Worm (Caenorhabditis elegans): Measurements from ENCODE around the gene lips-1.

The lips-1 gene

DNA sequence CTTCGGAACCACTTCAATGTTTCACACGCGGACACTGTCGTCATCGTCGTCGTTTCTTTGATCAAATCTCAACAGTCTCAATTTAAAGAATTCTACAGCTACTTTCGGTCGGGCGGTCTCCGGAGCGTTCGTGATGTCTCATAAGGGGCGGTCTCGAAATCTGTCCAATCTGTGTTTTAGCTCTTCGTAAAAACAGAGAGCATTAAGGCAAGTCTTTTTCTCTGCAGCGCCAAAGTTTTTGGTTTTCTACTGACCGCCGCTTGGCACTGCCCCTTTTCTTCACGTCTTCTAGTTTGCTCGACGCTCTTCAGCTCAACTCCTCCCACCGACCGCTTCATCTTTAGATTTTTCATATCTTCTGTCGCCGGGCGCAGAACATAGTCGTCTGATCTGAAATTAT, at the start of gene lips-1:
TSS of gene lips-1 (plus strand) at position 301 of the 400 bp plus-strand sequence.
- TF ChIP-seq mdl-1 (tag; optimal IDR thresholded peaks at IDR 0.05) (no peak), F13H6.1 (tag; optimal IDR thresholded peaks at IDR 0.05) (no peak), nhr-21 (tag; optimal IDR thresholded peaks at IDR 0.05) (no peak), gmeb-1 (tag; optimal IDR thresholded peaks at IDR 0.05) (no peak), elt-3 (tag; optimal IDR thresholded peaks at IDR 0.05) (no peak), crh-2 (tag; optimal IDR thresholded peaks at IDR 0.05) (no peak), zag-1 (tag; optimal IDR thresholded peaks at IDR 0.05) (no peak), ZK546.5 (tag; optimal IDR thresholded peaks at IDR 0.05) (no peak), nhr-10 (tag; optimal IDR thresholded peaks at IDR 0.05) (no peak), unc-39 (tag; optimal IDR thresholded peaks at IDR 0.05) (no peak), lin-13 (GFP tag; optimal IDR thresholded peaks at IDR 0.05) (no peak), ztf-11 (tag; optimal IDR thresholded peaks at IDR 0.05) (no peak), fos-1 (tag; optimal IDR thresholded peaks at IDR 0.05) (no peak), nhr-23 (tag; optimal IDR thresholded peaks at IDR 0.05) (no peak), sma-9 (GFP tag; optimal IDR thresholded peaks at IDR 0.05) (no peak), sma-9 (tag; optimal IDR thresholded peaks at IDR 0.05) (no peak), mbf-1 (tag; optimal IDR thresholded peaks at IDR 0.05) (no peak), lin-39 (tag; optimal IDR thresholded peaks at IDR 0.05) (no peak)

ce11 chrX:12444423-12444822, 48.1 kb upstream of the lips-1 start:
- TF ChIP-seq unc-55 (GFP tag; optimal IDR thresholded peaks at IDR 0.05) (no peak), C34F6.9 (tag; optimal IDR thresholded peaks at IDR 0.05) (peak; percentile 21)

- no peak for TF ChIP-seq mab-5 (tag; optimal IDR thresholded peaks at IDR 0.05)
- peak; percentile 44 for TF ChIP-seq fos-1 (tag; optimal IDR thresholded peaks at IDR 0.05)
- TF ChIP-seq sma-9 (GFP tag; optimal IDR thresholded peaks at IDR 0.05): peak; percentile 43
- TF ChIP-seq sma-9 (tag; optimal IDR thresholded peaks at IDR 0.05): no peak
- TF ChIP-seq Y55F3AM.14 (GFP tag; optimal IDR thresholded peaks at IDR 0.05): no peak
These were observed 46.0 kb upstream of the lips-1 start for ce11 chrX:12446572-12446971.

DNA sequence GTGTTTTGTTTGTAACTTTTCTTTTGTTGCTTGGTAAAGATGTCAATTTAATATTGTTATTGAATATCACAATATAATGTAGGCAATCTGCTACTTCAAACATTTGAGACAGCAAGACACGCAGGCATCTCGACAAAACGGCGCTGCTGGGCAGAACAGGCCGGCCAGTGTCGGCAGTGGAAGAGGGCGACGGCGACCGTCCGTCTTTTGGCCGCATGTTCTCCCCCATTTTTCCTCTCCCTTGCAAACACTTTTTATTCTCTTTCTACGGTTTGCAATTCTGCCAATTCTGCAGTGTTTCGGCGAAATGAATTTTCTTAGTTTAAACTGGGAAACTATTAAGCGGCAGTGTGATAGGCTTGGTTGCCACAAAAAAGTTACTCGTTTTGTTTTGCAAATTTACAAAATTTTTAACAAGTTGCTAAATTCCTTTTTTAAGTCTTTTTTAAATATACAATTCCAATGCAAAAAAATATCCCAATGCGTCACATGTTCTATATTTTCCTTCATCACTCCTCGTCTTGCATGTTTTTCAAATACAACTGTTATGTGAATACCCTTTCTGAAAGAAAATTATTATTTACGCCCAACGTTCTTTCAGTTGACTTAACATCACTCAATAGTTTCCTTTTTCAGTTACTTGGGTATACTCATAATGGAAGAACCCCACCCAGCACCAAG, 43.2 kb upstream of the lips-1 start, which contains the start of gene T18D3.6:
TSS of gene T18D3.6 (plus strand) at position 631 of the 681 bp plus-strand sequence.
- TF ChIP-seq fos-1 (tag; optimal IDR thresholded peaks at IDR 0.05) (peak; percentile 33), nhr-25 (tag; optimal IDR thresholded peaks at IDR 0.05) (peak; percentile 9), elt-1 (tag; optimal IDR thresholded peaks at IDR 0.05) (no peak)

DNA sequence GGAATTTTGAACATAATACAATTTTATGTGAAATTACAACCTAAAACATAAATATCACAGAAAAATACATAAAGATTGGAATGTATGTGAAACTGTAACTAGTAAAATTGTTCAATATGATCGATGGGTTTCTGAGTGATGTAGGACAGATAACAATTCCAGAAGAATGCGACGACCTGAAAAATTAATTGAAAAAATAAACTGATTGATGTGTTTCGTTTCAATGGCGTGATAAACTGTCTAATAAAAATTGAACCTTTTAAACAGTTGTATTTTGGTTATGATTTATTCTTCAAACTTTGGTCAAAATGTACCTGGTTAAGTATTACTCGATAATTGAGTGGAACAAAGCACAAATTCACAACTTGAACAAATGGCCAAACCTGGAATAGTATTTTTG, 41.3 kb upstream of the lips-1 start:
- no peak for TF ChIP-seq ama-1 (optimal IDR thresholded peaks at IDR 0.05)
- no peak for TF ChIP-seq unc-55 (GFP tag; optimal IDR thresholded peaks at IDR 0.05)
- no peak for TF ChIP-seq nhr-77 (tag; optimal IDR thresholded peaks at IDR 0.05)
- TF ChIP-seq lin-39 (tag; optimal IDR thresholded peaks at IDR 0.05): no peak
- TF ChIP-seq C34F6.9 (tag; optimal IDR thresholded peaks at IDR 0.05): no peak
- no peak for TF ChIP-seq sma-3 (GFP tag; optimal IDR thresholded peaks at IDR 0.05)
- TF ChIP-seq lin-11 (tag; optimal IDR thresholded peaks at IDR 0.05): no peak
- no peak for TF ChIP-seq nhr-237 (tag; optimal IDR thresholded peaks at IDR 0.05)
- no peak for TF ChIP-seq alr-1 (tag; optimal IDR thresholded peaks at IDR 0.05)
- no peak for TF ChIP-seq ceh-82 (tag; optimal IDR thresholded peaks at IDR 0.05)
- no peak for TF ChIP-seq gmeb-1 (tag; optimal IDR thresholded peaks at IDR 0.05)
- TF ChIP-seq nhr-129 (tag; optimal IDR thresholded peaks at IDR 0.05): no peak
- no peak for TF ChIP-seq unc-39 (tag; optimal IDR thresholded peaks at IDR 0.05)
- TF ChIP-seq nhr-12 (tag; optimal IDR thresholded peaks at IDR 0.05): no peak
- no peak for TF ChIP-seq peb-1 (tag; optimal IDR thresholded peaks at IDR 0.05)

- TF ChIP-seq nhr-77 (tag; optimal IDR thresholded peaks at IDR 0.05): no peak
- no peak for TF ChIP-seq mbf-1 (tag; optimal IDR thresholded peaks at IDR 0.05)
- no peak for TF ChIP-seq aly-2 (tag; optimal IDR thresholded peaks at IDR 0.05)
- no peak for TF ChIP-seq R02D3.7 (tag; optimal IDR thresholded peaks at IDR 0.05)
- peak; percentile 22 to 40 for TF ChIP-seq lsy-2 (tag; optimal IDR thresholded peaks at IDR 0.05)
- no peak for TF ChIP-seq mab-5 (tag; optimal IDR thresholded peaks at IDR 0.05)
- no peak for TF ChIP-seq unc-62 (GFP tag; optimal IDR thresholded peaks at IDR 0.05)
- TF ChIP-seq sma-9 (GFP tag; optimal IDR thresholded peaks at IDR 0.05): peak; percentile 3
- no peak for TF ChIP-seq sma-9 (tag; optimal IDR thresholded peaks at IDR 0.05)
- peak; percentile 35 for TF ChIP-seq C34F6.9 (tag; optimal IDR thresholded peaks at IDR 0.05)
- no peak for TF ChIP-seq peb-1 (tag; optimal IDR thresholded peaks at IDR 0.05)
- TF ChIP-seq F13H6.1 (tag; optimal IDR thresholded peaks at IDR 0.05): peak; percentile 47
- no peak for TF ChIP-seq egl-27 (tag; optimal IDR thresholded peaks at IDR 0.05)
- TF ChIP-seq fos-1 (tag; optimal IDR thresholded peaks at IDR 0.05): peak; percentile 31
- peak; percentile 64 for TF ChIP-seq unc-55 (GFP tag; optimal IDR thresholded peaks at IDR 0.05)
- TF ChIP-seq blmp-1 (tag; optimal IDR thresholded peaks at IDR 0.05; ENCODE audit: insufficient read depth): no peak
- no peak for TF ChIP-seq elt-1 (tag; optimal IDR thresholded peaks at IDR 0.05)
- peak; percentile 60 for TF ChIP-seq nhr-129 (tag; optimal IDR thresholded peaks at IDR 0.05)
- peak; percentile 28 for TF ChIP-seq sem-4 (tag; optimal IDR thresholded peaks at IDR 0.05)
These were observed 40.4 kb upstream of the lips-1 start for ce11 chrX:12452143-12452570.

Data from whole organism, L2 larva.